Fruit fly (Drosophila melanogaster) Kc167 (cell line): ENCODE measurements around the gene et.

Experiments used
- Myc ChIP-seq: fragments of >200 bp; optimal IDR thresholded peaks from 2 replicates; lab custom pipeline; 2017; ENCODE audit warnings: missing external identifiers
- Sin3A ChIP-seq: fragments of >200 bp; optimal IDR thresholded peaks from 2 replicates; lab custom pipeline; 2018; ENCODE audit warnings: missing external identifiers
- h ChIP-seq: fragments of >200 bp; optimal IDR thresholded peaks from 3 replicates; lab custom pipeline; 2018; ENCODE audit warnings: missing external identifiers
- insv ChIP-seq: fragments of >200 bp; optimal IDR thresholded peaks from 3 replicates; lab custom pipeline; 2018; ENCODE audit warnings: missing external identifiers
- psq ChIP-seq: fragments of >200 bp; optimal IDR thresholded peaks from 2 replicates; lab custom pipeline; 2017; ENCODE audit warnings: missing external identifiers
- ttk ChIP-seq: sonication (Bioruptor generic); optimal IDR thresholded peaks from 2 replicates; lab custom pipeline; 2017; ENCODE audit warnings: missing external identifiers

The et gene

DNA sequence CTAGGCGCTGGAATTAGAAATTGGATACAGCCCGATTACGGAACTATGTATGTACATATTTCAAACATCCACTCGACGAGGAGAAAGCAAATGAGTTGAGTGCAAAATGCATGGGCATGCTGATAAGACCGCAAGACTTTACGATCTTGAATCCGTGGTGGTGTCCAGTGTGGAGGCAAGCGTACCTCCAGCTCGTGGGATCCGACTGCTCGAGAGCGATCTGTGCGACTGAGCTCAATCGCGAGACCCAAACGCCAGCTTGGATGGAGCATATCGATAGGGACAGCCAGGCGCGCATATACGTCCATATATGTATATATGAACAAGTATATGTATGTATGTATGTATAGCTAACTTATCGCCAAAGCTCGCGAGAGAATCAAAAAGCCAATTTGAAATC, at the start of gene et:
Gene et, minus strand, starts transcription at position 230 of the 400 bp plus-strand sequence.
- no peak for TF ChIP-seq Sin3A (lab: Kevin White, UChicago)
- no peak for TF ChIP-seq insv (lab: Kevin White, UChicago)
- TF ChIP-seq Myc (lab: Kevin White, UChicago) = no peak
- TF ChIP-seq h (lab: Kevin White, UChicago) = no peak
- no peak for TF ChIP-seq ttk (lab: Kevin White, UChicago)

dm6 chrX:19717988-19718973, 42.6 kb upstream of the et start, which contains the start of gene CG12531:
TSS of gene CG12531 (plus strand) at chrX:19718923.
- TF ChIP-seq Myc (lab: Kevin White, UChicago) (no peak), h (lab: Kevin White, UChicago) (no peak), Sin3A (lab: Kevin White, UChicago) (no peak), ttk (lab: Kevin White, UChicago) (no peak), insv (lab: Kevin White, UChicago) (no peak), psq (no peak)

DNA sequence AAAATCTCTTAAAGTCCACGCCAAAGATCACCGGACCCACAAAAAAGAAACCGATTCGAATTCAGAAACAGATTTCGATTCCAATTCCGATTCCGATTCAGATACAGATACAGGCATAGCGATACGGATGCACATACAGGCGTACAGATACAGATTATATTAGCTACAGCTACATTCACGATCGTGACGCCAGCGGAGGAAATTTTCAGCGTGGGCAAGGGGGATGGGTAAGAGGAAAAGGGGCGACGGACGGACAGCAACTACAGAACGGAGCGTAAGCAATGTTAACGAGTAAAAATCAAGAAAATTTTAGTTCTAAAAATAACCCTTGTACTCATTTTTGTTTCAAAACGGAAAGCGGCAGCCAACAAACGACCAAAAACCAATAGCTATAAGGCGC, 41.4 kb upstream of the et start:
- TF ChIP-seq h (lab: Kevin White, UChicago) (no peak), ttk (lab: Kevin White, UChicago) (no peak), Sin3A (lab: Kevin White, UChicago) (no peak), psq (no peak), Myc (lab: Kevin White, UChicago) (no peak), insv (lab: Kevin White, UChicago) (no peak)

dm6 chrX:19716325-19716917, 40.7 kb upstream of the et start:
- TF ChIP-seq h (lab: Kevin White, UChicago) (no peak), Sin3A (lab: Kevin White, UChicago) (no peak), Myc (lab: Kevin White, UChicago) (no peak), ttk (lab: Kevin White, UChicago) (no peak), psq (no peak), insv (lab: Kevin White, UChicago) (no peak)

DNA sequence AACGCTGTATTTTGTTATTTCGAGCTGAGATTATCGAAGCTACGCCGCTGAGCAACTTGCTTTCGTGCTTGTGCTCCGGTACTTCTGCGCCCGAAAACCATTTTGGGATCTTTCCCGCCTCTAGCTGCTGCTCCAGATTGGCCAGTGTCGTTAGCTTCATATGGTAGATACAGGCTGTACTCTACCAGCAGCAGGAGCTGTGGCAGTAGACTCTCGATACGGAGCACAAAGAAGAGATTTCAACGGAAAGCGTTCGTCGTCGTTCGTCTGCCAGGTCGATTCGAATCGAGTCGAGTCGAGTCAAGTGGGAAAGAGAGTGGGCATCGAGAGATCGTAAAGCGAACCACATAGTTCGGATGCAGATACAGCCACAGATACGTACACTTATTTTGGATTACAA, 39.1 kb upstream of the et start:
- TF ChIP-seq insv (lab: Kevin White, UChicago) (no peak), Myc (lab: Kevin White, UChicago) (no peak), ttk (lab: Kevin White, UChicago) (no peak), h (lab: Kevin White, UChicago) (no peak), Sin3A (lab: Kevin White, UChicago) (no peak), psq (no peak)

DNA sequence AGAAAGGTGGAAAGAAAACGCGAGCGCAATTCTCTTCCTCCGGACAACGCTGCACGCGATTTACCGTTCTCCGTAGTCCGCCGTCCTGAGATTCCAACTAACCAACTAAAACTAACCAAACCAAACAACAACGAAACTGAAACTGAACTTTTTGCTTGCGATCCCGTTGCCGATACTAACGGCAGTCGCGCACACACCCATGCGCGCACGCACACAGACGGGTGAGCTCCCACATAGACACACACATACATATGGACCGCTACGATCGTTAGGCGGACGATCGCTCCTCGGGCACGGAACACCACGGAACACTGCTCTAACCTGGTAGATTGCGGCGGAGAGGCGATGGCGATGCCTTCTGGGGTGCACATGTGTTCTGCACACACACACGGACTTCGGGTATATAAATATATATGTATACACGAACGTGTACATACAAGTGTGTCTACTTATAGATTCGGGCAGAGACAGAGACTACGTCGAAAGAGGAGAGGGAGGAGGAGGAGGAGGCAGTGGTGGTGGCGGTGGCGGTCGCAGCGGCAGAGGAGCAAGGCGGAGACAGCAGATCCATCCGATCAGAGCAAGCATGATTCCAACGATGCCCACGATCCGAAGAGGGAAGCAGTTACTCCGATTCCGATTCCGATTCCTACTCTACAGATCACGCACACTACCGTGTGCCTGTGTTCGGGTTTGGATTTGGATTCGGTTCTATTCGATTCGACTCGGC, 37.4 kb upstream of the et start, which contains the start of gene meso18E:
Gene meso18E, minus strand, starts transcription at position 148 of the 730 bp plus-strand sequence.
- no peak for TF ChIP-seq Myc (lab: Kevin White, UChicago)
- TF ChIP-seq psq = no peak
- TF ChIP-seq Sin3A (lab: Kevin White, UChicago) = no peak
- TF ChIP-seq h (lab: Kevin White, UChicago) = no peak
- TF ChIP-seq insv (lab: Kevin White, UChicago) = no peak
- no peak for TF ChIP-seq ttk (lab: Kevin White, UChicago)

DNA sequence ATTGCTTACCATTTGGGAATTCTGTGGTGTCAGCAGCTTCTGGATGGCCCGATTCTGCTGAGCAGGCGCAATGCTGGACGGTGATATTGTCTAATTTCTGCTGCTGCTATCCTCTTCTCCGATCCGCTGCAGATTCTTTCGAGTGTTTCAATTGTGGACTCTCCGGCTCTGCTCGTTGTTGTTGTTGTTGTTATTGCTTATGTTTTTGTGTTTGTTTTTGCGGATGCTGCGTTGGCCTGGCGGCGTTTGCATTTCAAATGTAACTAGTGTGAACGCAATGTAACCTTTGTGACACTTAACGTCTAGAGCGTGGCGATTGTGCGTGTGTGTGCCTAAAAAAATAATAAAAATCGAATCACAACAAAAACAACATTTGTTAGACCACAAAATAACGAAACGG, 36.2 kb upstream of the et start:
- no peak for TF ChIP-seq psq
- no peak for TF ChIP-seq ttk (lab: Kevin White, UChicago)
- no peak for TF ChIP-seq h (lab: Kevin White, UChicago)
- TF ChIP-seq Sin3A (lab: Kevin White, UChicago) = no peak
- no peak for TF ChIP-seq Myc (lab: Kevin White, UChicago)
- TF ChIP-seq insv (lab: Kevin White, UChicago) = no peak

- TF ChIP-seq ttk (lab: Kevin White, UChicago) (no peak), Sin3A (lab: Kevin White, UChicago) (no peak), insv (lab: Kevin White, UChicago) (no peak), h (lab: Kevin White, UChicago) (no peak), Myc (lab: Kevin White, UChicago) (no peak), psq (no peak)
These were observed 28.4 kb upstream of the et start, which contains the start of the genes CG14230 and CG14232 for dm6 chrX:19704083-19704482. TSS of gene CG14230 (plus strand) at chrX:19704176. TSS of gene CG14232 (minus strand) at chrX:19704259.

- TF ChIP-seq Myc (lab: Kevin White, UChicago) (no peak), ttk (lab: Kevin White, UChicago) (no peak), insv (lab: Kevin White, UChicago) (no peak), h (lab: Kevin White, UChicago) (no peak), Sin3A (lab: Kevin White, UChicago) (no peak), psq (no peak)
These were observed 25.9 kb upstream of the et start, which contains the start of gene Tcs4 for dm6 chrX:19701611-19702010. TSS of gene Tcs4 (minus strand) at chrX:19701755.

dm6 chrX:19697255-19697877, 21.7 kb upstream of the et start:
- TF ChIP-seq Myc (lab: Kevin White, UChicago) = no peak
- no peak for TF ChIP-seq ttk (lab: Kevin White, UChicago)
- TF ChIP-seq insv (lab: Kevin White, UChicago) = no peak
- TF ChIP-seq h (lab: Kevin White, UChicago) = no peak
